Worm (Caenorhabditis elegans) whole organism, late embryonic: ENCODE data around the gene lips-9.

Experiments
- ama-1 ChIP-seq: fragments of 150-350 bp; optimal IDR thresholded peaks from 2 replicates; lab custom pipeline; 2014
- fkh-10 ChIP-seq: fragments of 150-350 bp; optimal IDR thresholded peaks from 2 replicates; lab custom pipeline; 2014; ENCODE audit warnings: missing biosample characterization, missing genetic modification reagents, missing genetic modification characterization
- nfya-1 ChIP-seq: sonication (generic microtip); optimal IDR thresholded peaks from 2 replicates; lab custom pipeline; 2017; ENCODE audit warnings: missing genetic modification characterization, mild to moderate bottlenecking, missing compliant biosample characterization, antibody characterized with exemption, moderate library complexity
- nhr-11 ChIP-seq: fragments of 150-350 bp; optimal IDR thresholded peaks from 2 replicates; lab custom pipeline; 2014; ENCODE audit warnings: missing biosample characterization, missing genetic modification characterization
- nhr-232 ChIP-seq: sonication (generic microtip); optimal IDR thresholded peaks from 2 replicates; lab custom pipeline; 2016; ENCODE audit warnings: missing genetic modification characterization, missing compliant biosample characterization
- pha-4 ChIP-seq: fragments of 150-350 bp; optimal IDR thresholded peaks from 2 replicates; lab custom pipeline; 2018; ENCODE audit warnings: missing biosample characterization, missing genetic modification reagents, missing genetic modification characterization

- TF ChIP-seq ama-1 (lab: Kevin White, UChicago), result no peak
- no peak for TF ChIP-seq fkh-10 (GFP tag; lab: Kevin White, UChicago)
- TF ChIP-seq pha-4 (tag; lab: Kevin White, UChicago), result no peak
- TF ChIP-seq nhr-232 (tag; lab: Kevin White, UChicago), result no peak
- no peak for TF ChIP-seq nfya-1 (tag; lab: Kevin White, UChicago)
- no peak for TF ChIP-seq nhr-11 (tag; lab: Kevin White, UChicago)
Observed at ce11 chrII:12930138-12930537, 5.0 kb downstream of the lips-9 start.
